Fruit fly (Drosophila melanogaster) whole organism, embryonic: ENCODE results near the gene CheB93b.

Source experiments
- Aef1 ChIP-seq: fragments of 200-800 bp; sonication (Bioruptor generic); IDR thresholded peaks from 3 replicates; pipeline ENCODE4 v1.3.6; 2022; ENCODE audit warnings: missing biosample characterization, missing genetic modification characterization
- Asciz ChIP-seq: fragments of 200-800 bp; sonication (Bioruptor generic); optimal IDR thresholded peaks from 2 replicates; lab custom pipeline; 2017; ENCODE audit warnings: missing biosample characterization, mild to moderate bottlenecking, missing genetic modification characterization, missing genetic modification reagents
- BEAF-32 ChIP-seq: fragments of 200-800 bp; sonication (Bioruptor generic); optimal IDR thresholded peaks from 3 replicates; lab custom pipeline; 2017; ENCODE audit warnings: missing biosample characterization, missing genetic modification characterization, mild to moderate bottlenecking, moderate library complexity, missing genetic modification reagents
- CG10366 ChIP-seq: fragments of 200-800 bp; sonication (Bioruptor generic); IDR thresholded peaks from 2 replicates; pipeline ENCODE4 v1.3.6; 2022; ENCODE audit warnings: missing biosample characterization, missing genetic modification characterization
- CG10979 ChIP-seq: fragments of 200-800 bp; sonication (Bioruptor generic); optimal IDR thresholded peaks from 2 replicates; lab custom pipeline; 2018; ENCODE audit warnings: missing biosample characterization, mild to moderate bottlenecking, missing genetic modification characterization, moderate library complexity
- CG11723 ChIP-seq: fragments of 200-800 bp; sonication (Bioruptor generic); optimal IDR thresholded peaks from 2 replicates; lab custom pipeline; 2017; ENCODE audit warnings: missing biosample characterization, mild to moderate bottlenecking, missing genetic modification characterization
- CG12391 ChIP-seq: fragments of 200-800 bp; sonication (Bioruptor generic); optimal IDR thresholded peaks from 3 replicates; lab custom pipeline; 2018; ENCODE audit warnings: missing biosample characterization, mild to moderate bottlenecking, missing genetic modification characterization, moderate library complexity
- CG12769 ChIP-seq: fragments of 200-800 bp; sonication (Bioruptor generic); optimal IDR thresholded peaks from 2 replicates; lab custom pipeline; 2019; ENCODE audit warnings: missing biosample characterization, mild to moderate bottlenecking, missing genetic modification characterization, moderate library complexity
- CG14050 ChIP-seq: fragments of 200-800 bp; sonication (Bioruptor generic); IDR thresholded peaks from 3 replicates; pipeline ENCODE4 v1.3.6; 2022; ENCODE audit warnings: missing biosample characterization, missing genetic modification characterization
- CG14710 ChIP-seq: fragments of 200-800 bp; sonication (Bioruptor generic); optimal IDR thresholded peaks from 3 replicates; lab custom pipeline; 2019; ENCODE audit warnings: missing biosample characterization, mild to moderate bottlenecking, missing genetic modification characterization, moderate library complexity
- CG16779 ChIP-seq: fragments of 200-800 bp; sonication (Bioruptor generic); IDR thresholded peaks from 2 replicates; pipeline ENCODE4 v1.3.6; 2022; ENCODE audit warnings: missing biosample characterization, missing genetic modification characterization
- CG16815 ChIP-seq: fragments of 200-800 bp; sonication (Bioruptor generic); optimal IDR thresholded peaks from 3 replicates; lab custom pipeline; 2017; ENCODE audit warnings: missing biosample characterization, mild to moderate bottlenecking, missing genetic modification characterization
- CG17328 ChIP-seq: fragments of 200-800 bp; sonication (Bioruptor generic); IDR thresholded peaks from 2 replicates; pipeline ENCODE4 v1.3.6; 2022; ENCODE audit warnings: missing biosample characterization, missing genetic modification characterization
- CG17829 ChIP-seq: fragments of 200-800 bp; optimal IDR thresholded peaks from 2 replicates; lab custom pipeline; 2019; ENCODE audit warnings: missing biosample characterization, mild to moderate bottlenecking, missing genetic modification characterization, moderate library complexity
- CG3995 ChIP-seq: fragments of 200-800 bp; sonication (Bioruptor generic); optimal IDR thresholded peaks from 3 replicates; lab custom pipeline; 2016; ENCODE audit warnings: missing biosample characterization, missing genetic modification characterization
- CG4730 ChIP-seq: fragments of 200-800 bp; sonication (Bioruptor generic); IDR thresholded peaks from 2 replicates; pipeline ENCODE4 v1.3.6; 2022; ENCODE audit warnings: missing biosample characterization, missing genetic modification characterization
- CG8290 ChIP-seq, 3 experiments: fragments of 200-800 bp; sonication (Bioruptor generic); optimal IDR thresholded peaks; 2 replicates each; lab custom pipeline; 2016 to 2019; ENCODE audit warnings: missing biosample characterization in 3 of 3, missing genetic modification characterization in 3 of 3, mild to moderate bottlenecking in 2 of 3, moderate library complexity in 1 of 3
- CG8944 ChIP-seq: fragments of 200-800 bp; sonication (Bioruptor generic); optimal IDR thresholded peaks from 3 replicates; lab custom pipeline; 2016; ENCODE audit warnings: missing biosample characterization, missing genetic modification characterization
- CG9727 ChIP-seq: fragments of 200-800 bp; sonication (Bioruptor generic); optimal IDR thresholded peaks from 3 replicates; lab custom pipeline; 2017; ENCODE audit warnings: missing biosample characterization, mild to moderate bottlenecking, missing genetic modification characterization
- CG9797 ChIP-seq: fragments of 200-800 bp; sonication (Bioruptor generic); optimal IDR thresholded peaks from 3 replicates; lab custom pipeline; 2018; ENCODE audit warnings: missing biosample characterization, mild to moderate bottlenecking, missing genetic modification characterization
- CTCF ChIP-seq: fragments of 200-800 bp; sonication (Bioruptor generic); optimal IDR thresholded peaks from 2 replicates; lab custom pipeline; 2017; ENCODE audit warnings: missing biosample characterization, mild to moderate bottlenecking, missing genetic modification characterization, moderate library complexity
- Dp ChIP-seq: fragments of 200-800 bp; sonication (Bioruptor generic); optimal IDR thresholded peaks from 2 replicates; lab custom pipeline; 2018; ENCODE audit warnings: missing biosample characterization, mild to moderate bottlenecking, missing genetic modification characterization, moderate library complexity
- Dref ChIP-seq: fragments of 200-800 bp; sonication (Bioruptor generic); IDR thresholded peaks from 2 replicates; pipeline ENCODE4 v1.3.6; 2022; ENCODE audit warnings: missing biosample characterization, missing genetic modification characterization
- Drgx ChIP-seq: fragments of 200-800 bp; sonication (Bioruptor generic); IDR thresholded peaks from 2 replicates; pipeline ENCODE4 v1.3.6; 2022; ENCODE audit warnings: missing biosample characterization, missing genetic modification characterization
- Fer2 ChIP-seq: fragments of 200-800 bp; sonication (Bioruptor generic); optimal IDR thresholded peaks from 2 replicates; lab custom pipeline; 2018; ENCODE audit warnings: missing biosample characterization, mild to moderate bottlenecking, missing genetic modification characterization, moderate library complexity
- Gug ChIP-seq: fragments of 200-800 bp; sonication (Bioruptor generic); IDR thresholded peaks from 4 replicates; pipeline ENCODE4 v1.3.6; 2022; ENCODE audit warnings: missing biosample characterization, missing genetic modification characterization
- HLH54F ChIP-seq: fragments of 200-800 bp; sonication (Bioruptor generic); optimal IDR thresholded peaks from 3 replicates; lab custom pipeline; 2016; ENCODE audit warnings: missing biosample characterization, missing genetic modification characterization
- Hey ChIP-seq: fragments of 200-800 bp; sonication (Bioruptor generic); optimal IDR thresholded peaks from 3 replicates; lab custom pipeline; 2018; ENCODE audit warnings: missing biosample characterization, mild to moderate bottlenecking, missing genetic modification characterization
- Rx ChIP-seq: fragments of 200-800 bp; sonication (Bioruptor generic); IDR thresholded peaks from 2 replicates; pipeline ENCODE4 v1.3.6; 2022; ENCODE audit warnings: missing biosample characterization, missing genetic modification characterization
- Tbp ChIP-seq: fragments of >200 bp; optimal IDR thresholded peaks from 2 replicates; lab custom pipeline; 2018; ENCODE audit warnings: missing biosample characterization, missing genetic modification characterization
- abd-A ChIP-seq: fragments of 200-800 bp; sonication (Bioruptor generic); optimal IDR thresholded peaks from 3 replicates; lab custom pipeline; 2019; ENCODE audit warnings: missing biosample characterization, mild to moderate bottlenecking, missing genetic modification characterization, moderate library complexity
- amos ChIP-seq: fragments of 200-800 bp; sonication (Bioruptor generic); IDR thresholded peaks from 2 replicates; pipeline ENCODE4 v1.3.6; 2022; ENCODE audit warnings: missing biosample characterization, missing genetic modification characterization; ENCODE audit not compliant: partially characterized antibody
- caup ChIP-seq: fragments of 200-800 bp; sonication (Bioruptor generic); optimal IDR thresholded peaks from 3 replicates; lab custom pipeline; 2017; ENCODE audit warnings: missing biosample characterization, mild to moderate bottlenecking, missing genetic modification characterization, moderate library complexity; ENCODE audit not compliant: severe bottlenecking
- chinmo ChIP-seq: fragments of 200-800 bp; sonication (Bioruptor generic); IDR thresholded peaks from 4 replicates; pipeline ENCODE4 v1.3.6; 2022; ENCODE audit warnings: missing biosample characterization, missing genetic modification characterization; ENCODE audit not compliant: partially characterized antibody
- dpn ChIP-seq, 2 experiments: fragments of 200-800 bp; sonication (Bioruptor generic); optimal IDR thresholded peaks; 3 replicates each; lab custom pipeline; 2016; ENCODE audit warnings: missing biosample characterization in 2 of 2, missing genetic modification characterization in 2 of 2
- fd64A ChIP-seq: fragments of 200-800 bp; sonication (Bioruptor generic); optimal IDR thresholded peaks from 3 replicates; lab custom pipeline; 2018; ENCODE audit warnings: missing biosample characterization, mild to moderate bottlenecking, missing genetic modification characterization
- gsb ChIP-seq: fragments of 200-800 bp; sonication (Bioruptor generic); IDR thresholded peaks from 2 replicates; pipeline ENCODE4 v1.3.6; 2022; ENCODE audit warnings: missing biosample characterization, missing genetic modification characterization
- hb ChIP-seq: fragments of 200-800 bp; sonication (Bioruptor generic); IDR thresholded peaks from 3 replicates; pipeline ENCODE4 v1.3.6; 2022; ENCODE audit warnings: missing biosample characterization, missing genetic modification characterization; ENCODE audit not compliant: partially characterized antibody
- ind ChIP-seq: fragments of 200-800 bp; sonication (Bioruptor generic); optimal IDR thresholded peaks from 3 replicates; lab custom pipeline; 2016; ENCODE audit warnings: missing biosample characterization, missing genetic modification characterization
- klu ChIP-seq: fragments of 200-800 bp; sonication (Bioruptor generic); IDR thresholded peaks from 2 replicates; pipeline ENCODE4 v1.3.6; 2022; ENCODE audit warnings: missing biosample characterization, missing genetic modification characterization
- nom ChIP-seq: fragments of 200-800 bp; sonication (Bioruptor generic); optimal IDR thresholded peaks from 2 replicates; lab custom pipeline; 2017; ENCODE audit warnings: missing biosample characterization, missing genetic modification characterization, mild to moderate bottlenecking, moderate library complexity, missing genetic modification reagents
- otp ChIP-seq: fragments of 200-800 bp; sonication (Bioruptor generic); IDR thresholded peaks from 3 replicates; pipeline ENCODE4, ENCODE4 v1.3.6; 2022; ENCODE audit warnings: missing biosample characterization, missing genetic modification characterization
- prd ChIP-seq, 3 experiments: fragments of >200 bp in 2 of 3; fragments of 200-800 bp in 1 of 3; sonication (Bioruptor generic) in 1 of 3; optimal IDR thresholded peaks in 2 of 3; IDR thresholded peaks in 1 of 3; 2 replicates in 2 of 3; 3 replicates in 1 of 3; pipeline versions ENCODE4 v1.3.6 to Lab custom; 2017 to 2022; ENCODE audit warnings: missing biosample characterization in 1 of 3, missing genetic modification characterization in 1 of 3
- pzg ChIP-seq: fragments of 200-800 bp; sonication (Bioruptor generic); optimal IDR thresholded peaks from 3 replicates; lab custom pipeline; 2018; ENCODE audit warnings: missing biosample characterization, mild to moderate bottlenecking, missing genetic modification characterization, moderate library complexity
- sc ChIP-seq, 3 experiments: fragments of >200 bp in 2 of 3; fragments of 200-800 bp in 1 of 3; sonication (Bioruptor generic) in 1 of 3; optimal IDR thresholded peaks; 2 replicates in 2 of 3; 3 replicates in 1 of 3; lab custom pipeline; 2017; ENCODE audit warnings: mild to moderate bottlenecking in 1 of 3, missing biosample characterization in 1 of 3, missing genetic modification characterization in 1 of 3, missing genetic modification reagents in 1 of 3
- sna ChIP-seq: fragments of 200-800 bp; sonication (Bioruptor generic); IDR thresholded peaks from 2 replicates; pipeline ENCODE4 v1.3.6; 2022; ENCODE audit warnings: missing biosample characterization, missing genetic modification characterization; ENCODE audit not compliant: partially characterized antibody
- tgo ChIP-seq: fragments of 200-800 bp; sonication (Bioruptor generic); IDR thresholded peaks from 3 replicates; pipeline ENCODE4 v1.3.6; 2022; ENCODE audit warnings: missing biosample characterization, missing genetic modification characterization
- trem ChIP-seq: fragments of 200-800 bp; optimal IDR thresholded peaks from 3 replicates; lab custom pipeline; 2019; ENCODE audit warnings: missing biosample characterization, mild to moderate bottlenecking, missing genetic modification characterization, moderate library complexity
- twi ChIP-seq: fragments of 200-800 bp; optimal IDR thresholded peaks from 2 replicates; lab custom pipeline; 2019; ENCODE audit warnings: missing biosample characterization, mild to moderate bottlenecking, missing genetic modification characterization, moderate library complexity
- unpg ChIP-seq: fragments of 200-800 bp; sonication (Bioruptor generic); optimal IDR thresholded peaks from 3 replicates; lab custom pipeline; 2018; ENCODE audit warnings: missing biosample characterization, mild to moderate bottlenecking, missing genetic modification characterization, moderate library complexity

Gene CheB93b

DNA sequence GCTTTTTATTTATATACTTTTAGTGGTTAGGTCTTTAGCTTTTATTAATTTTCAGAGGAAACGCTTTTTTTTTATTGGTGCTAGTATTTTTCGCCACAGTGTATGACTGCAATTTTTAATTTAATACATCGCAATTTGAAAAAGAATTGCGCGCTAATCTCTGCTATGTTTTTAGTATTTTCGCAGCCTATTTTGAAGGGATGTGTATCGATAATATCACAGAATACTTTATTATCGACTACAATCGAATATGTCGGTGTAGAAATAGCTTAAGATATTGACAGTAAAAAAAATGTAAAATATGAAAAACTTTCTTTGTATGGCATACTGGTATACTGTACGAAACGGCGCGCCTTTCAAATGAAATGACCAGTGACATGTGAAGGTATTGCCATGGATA is 2.2 kb upstream of the CheB93b start (continued):
- TF ChIP-seq Gug (GFP tag; lab: Robert Waterston, UW) (no peak), amos (GFP tag; lab: Robert Waterston, UW) (peak; percentile 71), Rx (GFP tag; lab: Robert Waterston, UW) (no peak), BEAF-32 (GFP tag; lab: Kevin White, UChicago) (peak; percentile 59), tgo (GFP tag; lab: Robert Waterston, UW) (no peak), CG16779 (GFP tag; lab: Robert Waterston, UW) (no peak), CG16815 (GFP tag; lab: Kevin White, UChicago) (no peak), CG10366 (GFP tag; lab: Robert Waterston, UW) (no peak), Dref (GFP tag; lab: Robert Waterston, UW) (peak; percentile 82), dpn (GFP tag; optimal IDR thresholded peaks at IDR 0.05; lab: Kevin White, UChicago) (no peak), CTCF (GFP tag; lab: Kevin White, UChicago) (peak; percentile 75), fd64A (GFP tag; lab: Kevin White, UChicago) (no peak), CG14050 (GFP tag; lab: Robert Waterston, UW) (no peak), trem (tag; lab: Kevin White, UChicago) (peak; percentile 54), Drgx (no peak), Dp (GFP tag; lab: Kevin White, UChicago) (peak; percentile 94), Fer2 (no peak), Asciz (no peak), Hey (tag; lab: Kevin White, UChicago) (no peak), nom (GFP tag; lab: Kevin White, UChicago) (no peak), twi (tag; lab: Kevin White, UChicago) (no peak), ind (GFP tag; lab: Kevin White, UChicago) (no peak), chinmo (GFP tag; lab: Robert Waterston, UW) (no peak), CG4730 (GFP tag; lab: Robert Waterston, UW) (no peak), abd-A (tag; lab: Kevin White, UChicago) (no peak), otp (GFP tag; lab: Robert Waterston, UW) (no peak), Aef1 (no peak), CG9797 (peak; percentile 54), CG17829 (tag; lab: Kevin White, UChicago) (peak; percentile 31), CG11723 (no peak), pzg (GFP tag; lab: Kevin White, UChicago) (peak; percentile 73), CG10979 (no peak), HLH54F (GFP tag; lab: Kevin White, UChicago) (no peak), CG12769 (tag; lab: Kevin White, UChicago) (no peak), gsb (GFP tag; lab: Robert Waterston, UW) (no peak), CG8944 (GFP tag; lab: Kevin White, UChicago) (no peak), CG17328 (GFP tag; lab: Robert Waterston, UW) (no peak), Tbp (GFP tag; lab: Kevin White, UChicago) (no peak), prd (optimal IDR thresholded peaks at IDR 0.05; lab: Kevin White, UChicago) (no peak), prd (GFP tag; IDR thresholded peaks at IDR 0.05; lab: Robert Waterston, UW) (no peak), hb (GFP tag; lab: Robert Waterston, UW) (no peak), unpg (GFP tag; lab: Kevin White, UChicago) (no peak), CG14710 (tag; lab: Kevin White, UChicago) (peak; percentile 54), CG8290 (GFP tag; optimal IDR thresholded peaks at IDR 0.05; lab: Kevin White, UChicago) (no peak), CG8290 (tag; optimal IDR thresholded peaks at IDR 0.05; lab: Kevin White, UChicago) (no peak), CG9727 (GFP tag; lab: Kevin White, UChicago) (no peak), CG12391 (no peak), klu (no peak), sc (optimal IDR thresholded peaks at IDR 0.05; lab: Kevin White, UChicago) (no peak), sc (GFP tag; optimal IDR thresholded peaks at IDR 0.05; lab: Kevin White, UChicago) (no peak), CG3995 (peak; percentile 58), sna (GFP tag; lab: Robert Waterston, UW) (peak; percentile 56; the same call in 1 of the 2 replicates), caup (GFP tag; lab: Kevin White, UChicago) (no peak)
